Fruit fly (Drosophila melanogaster) whole organism, embryonic: ENCODE measurements around the gene CycB3.

Experiments used
- Blimp-1 ChIP-seq: fragments of 200-800 bp; sonication (Bioruptor generic); optimal IDR thresholded peaks from 3 replicates; lab custom pipeline; 2018; ENCODE audit warnings: missing biosample characterization, missing genetic modification characterization, mild to moderate bottlenecking, moderate library complexity, missing genetic modification reagents
- CG10209 ChIP-seq: fragments of 200-800 bp; sonication (Bioruptor generic); optimal IDR thresholded peaks from 3 replicates; lab custom pipeline; 2017; ENCODE audit warnings: missing biosample characterization, mild to moderate bottlenecking, missing genetic modification characterization, missing genetic modification reagents
- CG10979 ChIP-seq: fragments of 200-800 bp; sonication (Bioruptor generic); optimal IDR thresholded peaks from 2 replicates; lab custom pipeline; 2018; ENCODE audit warnings: missing biosample characterization, mild to moderate bottlenecking, missing genetic modification characterization, moderate library complexity
- CG11560 ChIP-seq: fragments of 200-800 bp; sonication (Bioruptor generic); IDR thresholded peaks from 3 replicates; pipeline ENCODE4 v1.3.6; 2022; ENCODE audit warnings: missing biosample characterization, missing genetic modification characterization
- CG12104 ChIP-seq: fragments of 200-800 bp; sonication (Bioruptor generic); optimal IDR thresholded peaks from 3 replicates; lab custom pipeline; 2016; ENCODE audit warnings: missing biosample characterization, missing genetic modification characterization
- CG12391 ChIP-seq: fragments of 200-800 bp; sonication (Bioruptor generic); optimal IDR thresholded peaks from 3 replicates; lab custom pipeline; 2018; ENCODE audit warnings: missing biosample characterization, mild to moderate bottlenecking, missing genetic modification characterization, moderate library complexity
- CG12769 ChIP-seq: fragments of 200-800 bp; sonication (Bioruptor generic); optimal IDR thresholded peaks from 2 replicates; lab custom pipeline; 2019; ENCODE audit warnings: missing biosample characterization, mild to moderate bottlenecking, missing genetic modification characterization, moderate library complexity
- CG12942 ChIP-seq: fragments of 200-800 bp; sonication (Bioruptor generic); optimal IDR thresholded peaks from 3 replicates; lab custom pipeline; 2016; ENCODE audit warnings: missing biosample characterization, missing genetic modification characterization
- CG14014 ChIP-seq: fragments of 200-800 bp; sonication (Bioruptor generic); IDR thresholded peaks from 2 replicates; pipeline ENCODE4 v1.3.6; 2022; ENCODE audit warnings: missing biosample characterization, missing genetic modification characterization
- CG1602 ChIP-seq: fragments of 200-800 bp; sonication (Bioruptor generic); optimal IDR thresholded peaks from 3 replicates; lab custom pipeline; 2016; ENCODE audit warnings: missing biosample characterization, missing genetic modification characterization
- CG17359 ChIP-seq: fragments of 200-800 bp; sonication (Bioruptor generic); optimal IDR thresholded peaks from 3 replicates; lab custom pipeline; 2018; ENCODE audit warnings: missing biosample characterization, mild to moderate bottlenecking, missing genetic modification characterization, moderate library complexity
- CG17361 ChIP-seq: fragments of 200-800 bp; sonication (Bioruptor generic); IDR thresholded peaks from 3 replicates; pipeline ENCODE4 v1.3.6; 2022; ENCODE audit warnings: missing biosample characterization, missing genetic modification characterization
- CG42726 ChIP-seq: fragments of 200-800 bp; sonication (Bioruptor generic); IDR thresholded peaks from 2 replicates; pipeline ENCODE4 v1.3.6; 2022; ENCODE audit warnings: missing biosample characterization, missing genetic modification characterization; ENCODE audit not compliant: partially characterized antibody
- CG4424 ChIP-seq: fragments of 200-800 bp; sonication (Bioruptor generic); optimal IDR thresholded peaks from 3 replicates; lab custom pipeline; 2016; ENCODE audit warnings: missing biosample characterization, missing genetic modification characterization
- CG6689 ChIP-seq: fragments of 200-800 bp; sonication (Bioruptor generic); IDR thresholded peaks from 2 replicates; pipeline ENCODE4 v1.3.6; 2022; ENCODE audit warnings: missing biosample characterization, missing genetic modification characterization
- CG8281 ChIP-seq: fragments of 200-800 bp; sonication (Bioruptor generic); optimal IDR thresholded peaks from 2 replicates; lab custom pipeline; 2018; ENCODE audit warnings: missing biosample characterization, mild to moderate bottlenecking, missing genetic modification characterization, moderate library complexity
- CG9932 ChIP-seq: fragments of 200-800 bp; sonication (Bioruptor generic); IDR thresholded peaks from 2 replicates; pipeline ENCODE4 v1.3.6; 2022; ENCODE audit warnings: missing biosample characterization, missing genetic modification characterization
- Drgx ChIP-seq: fragments of 200-800 bp; sonication (Bioruptor generic); IDR thresholded peaks from 2 replicates; pipeline ENCODE4 v1.3.6; 2022; ENCODE audit warnings: missing biosample characterization, missing genetic modification characterization
- Hmx ChIP-seq: fragments of 200-800 bp; sonication (Bioruptor generic); optimal IDR thresholded peaks from 2 replicates; lab custom pipeline; 2016; ENCODE audit warnings: missing biosample characterization, missing genetic modification characterization
- Lim3 ChIP-seq: fragments of 200-800 bp; sonication (Bioruptor generic); IDR thresholded peaks from 2 replicates; pipeline ENCODE4 v1.3.6; 2022; ENCODE audit warnings: missing biosample characterization, missing genetic modification characterization
- Med ChIP-seq: fragments of 200-800 bp; sonication (Bioruptor generic); peaks from one replicate; lab custom pipeline; 2016; ENCODE audit warnings: missing biosample characterization, missing genetic modification characterization, mild to moderate bottlenecking, inconsistent platforms, moderate library complexity
- Pdp1 ChIP-seq, 2 experiments: fragments of 200-800 bp; sonication (Bioruptor generic); optimal IDR thresholded peaks; 3 replicates each; lab custom pipeline; 2016; ENCODE audit warnings: missing biosample characterization in 2 of 2, missing genetic modification characterization in 2 of 2, mild to moderate bottlenecking in 1 of 2, moderate library complexity in 1 of 2
- Ptx1 ChIP-seq: fragments of 200-800 bp; sonication (Bioruptor generic); IDR thresholded peaks from 2 replicates; pipeline ENCODE4 v1.3.6; 2022; ENCODE audit warnings: missing biosample characterization, missing genetic modification characterization
- Scr ChIP-seq: fragments of 200-800 bp; sonication (Bioruptor generic); IDR thresholded peaks from 2 replicates; pipeline ENCODE4 v1.3.6; 2022; ENCODE audit warnings: missing biosample characterization, missing genetic modification characterization; ENCODE audit not compliant: partially characterized antibody
- Sox102F ChIP-seq: fragments of 200-800 bp; sonication (Bioruptor generic); optimal IDR thresholded peaks from 2 replicates; lab custom pipeline; 2018; ENCODE audit warnings: missing biosample characterization, mild to moderate bottlenecking, missing genetic modification characterization, moderate library complexity
- Ssrp ChIP-seq: fragments of 200-800 bp; sonication (Bioruptor generic); optimal IDR thresholded peaks from 2 replicates; lab custom pipeline; 2018; ENCODE audit warnings: missing biosample characterization, mild to moderate bottlenecking, missing genetic modification characterization, moderate library complexity
- Xbp1 ChIP-seq: fragments of 200-800 bp; sonication (Bioruptor generic); optimal IDR thresholded peaks from 3 replicates; lab custom pipeline; 2016; ENCODE audit warnings: missing biosample characterization, mild to moderate bottlenecking, missing genetic modification characterization
- YL-1 ChIP-seq: fragments of 200-800 bp; sonication (Bioruptor generic); optimal IDR thresholded peaks from 3 replicates; lab custom pipeline; 2017; ENCODE audit warnings: missing biosample characterization, mild to moderate bottlenecking, missing genetic modification characterization
- az2 ChIP-seq: fragments of 200-800 bp; sonication (Bioruptor generic); optimal IDR thresholded peaks from 3 replicates; lab custom pipeline; 2016; ENCODE audit warnings: missing biosample characterization, missing genetic modification characterization
- bsh ChIP-seq, 2 experiments: fragments of 200-800 bp; sonication (Bioruptor generic); optimal IDR thresholded peaks; 2 replicates each; lab custom pipeline; 2017 to 2018; ENCODE audit warnings: mild to moderate bottlenecking in 2 of 2, missing biosample characterization in 2 of 2, missing genetic modification characterization in 2 of 2, moderate library complexity in 1 of 2
- btn ChIP-seq: fragments of 200-800 bp; sonication (Bioruptor generic); optimal IDR thresholded peaks from 2 replicates; lab custom pipeline; 2016; ENCODE audit warnings: missing biosample characterization, missing genetic modification characterization
- chinmo ChIP-seq: fragments of 200-800 bp; sonication (Bioruptor generic); IDR thresholded peaks from 4 replicates; pipeline ENCODE4 v1.3.6; 2022; ENCODE audit warnings: missing biosample characterization, missing genetic modification characterization; ENCODE audit not compliant: partially characterized antibody
- chn ChIP-seq: fragments of 200-800 bp; sonication (Bioruptor generic); optimal IDR thresholded peaks from 2 replicates; lab custom pipeline; 2016; ENCODE audit warnings: missing biosample characterization, missing genetic modification characterization
- dmrt99B ChIP-seq: fragments of 200-800 bp; sonication (Bioruptor generic); optimal IDR thresholded peaks from 2 replicates; lab custom pipeline; 2018; ENCODE audit warnings: missing biosample characterization, mild to moderate bottlenecking, missing genetic modification characterization, moderate library complexity
- eve ChIP-seq, 2 experiments: fragments of >200 bp; optimal IDR thresholded peaks; 2 replicates each; lab custom pipeline; 2017; ENCODE audit warnings: missing biosample characterization in 2 of 2, missing genetic modification characterization in 2 of 2
- fd96Cb ChIP-seq: fragments of 200-800 bp; sonication (Bioruptor generic); optimal IDR thresholded peaks from 2 replicates; lab custom pipeline; 2018; ENCODE audit warnings: missing biosample characterization, mild to moderate bottlenecking, missing genetic modification characterization, moderate library complexity
- fru ChIP-seq: fragments of >200 bp; optimal IDR thresholded peaks from 2 replicates; lab custom pipeline; 2017
- lmd ChIP-seq: fragments of 200-800 bp; sonication (Bioruptor generic); IDR thresholded peaks from 2 replicates; pipeline ENCODE4 v1.3.6; 2022; ENCODE audit warnings: missing biosample characterization, missing genetic modification characterization
- mld ChIP-seq: fragments of 200-800 bp; sonication (Bioruptor generic); IDR thresholded peaks from 3 replicates; pipeline ENCODE4 v1.3.6; 2022; ENCODE audit warnings: missing biosample characterization, missing genetic modification characterization; ENCODE audit not compliant: partially characterized antibody
- phol ChIP-seq: fragments of 200-800 bp; sonication (Bioruptor generic); optimal IDR thresholded peaks from 3 replicates; lab custom pipeline; 2018; ENCODE audit warnings: missing biosample characterization, mild to moderate bottlenecking, missing genetic modification characterization, moderate library complexity
- row ChIP-seq: fragments of 200-800 bp; sonication (Bioruptor generic); IDR thresholded peaks from 3 replicates; pipeline ENCODE4 v1.3.6; 2022; ENCODE audit warnings: missing biosample characterization, missing genetic modification characterization
- sens ChIP-seq: fragments of 200-800 bp; sonication (Bioruptor generic); peaks from one replicate; lab custom pipeline; 2016; ENCODE audit warnings: missing biosample characterization, missing genetic modification characterization
- so ChIP-seq: fragments of 200-800 bp; sonication (Bioruptor generic); IDR thresholded peaks from 3 replicates; pipeline ENCODE4 v1.3.6; 2022; ENCODE audit warnings: missing biosample characterization, missing genetic modification characterization
- sr ChIP-seq: fragments of 200-800 bp; sonication (Bioruptor generic); IDR thresholded peaks from 3 replicates; pipeline ENCODE4 v1.3.6; 2022; ENCODE audit warnings: missing biosample characterization, missing genetic modification characterization
- zen ChIP-seq: fragments of 200-800 bp; sonication (Bioruptor generic); optimal IDR thresholded peaks from 3 replicates; lab custom pipeline; 2018; ENCODE audit warnings: missing biosample characterization, mild to moderate bottlenecking, missing genetic modification characterization, moderate library complexity
- zfh1 ChIP-seq: fragments of 200-800 bp; sonication (Bioruptor generic); IDR thresholded peaks from 3 replicates; pipeline ENCODE4 v1.3.6; 2022; ENCODE audit warnings: missing biosample characterization, missing genetic modification characterization

CycB3 gene

dm6 chr3R:24888418-24888817, 17.8 kb upstream of the CycB3 start:
- TF ChIP-seq CG8281 (tag; lab: Kevin White, UChicago) (peak; percentile 82), CG1602 (GFP tag; lab: Kevin White, UChicago) (no peak), Blimp-1 (GFP tag; lab: Kevin White, UChicago) (peak; percentile 56)

DNA sequence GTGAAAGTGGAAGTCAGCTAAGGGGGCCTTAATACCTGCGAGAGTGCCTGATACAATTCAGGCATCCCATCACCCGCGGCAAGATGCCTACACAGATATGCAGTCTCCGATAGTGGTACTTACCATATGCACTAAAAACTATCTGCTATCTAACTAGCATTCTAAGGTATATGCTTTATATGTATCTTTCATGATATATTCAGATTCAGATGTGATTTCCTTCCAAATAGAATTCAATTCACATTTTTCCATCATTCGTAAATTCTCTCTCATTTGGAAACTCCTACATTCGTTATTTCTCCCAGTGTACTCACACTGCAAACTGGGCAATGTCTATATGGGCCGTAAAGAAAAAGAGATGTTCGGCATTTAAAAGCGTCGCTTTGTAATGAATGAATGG, 15.9 kb upstream of the CycB3 start:
- TF ChIP-seq Drgx (GFP tag; lab: Robert Waterston, UW) = peak; percentile 47
- 0 out of 3 replicates have a peak, but pooled peaks have one; percentile 8 for TF ChIP-seq zfh1 (GFP tag; lab: Robert Waterston, UW)
- no peak for TF ChIP-seq mld (GFP tag; lab: Robert Waterston, UW)
- no peak for TF ChIP-seq CG14014 (GFP tag; lab: Robert Waterston, UW)
- peak; percentile 1 for TF ChIP-seq Xbp1 (GFP tag; lab: Kevin White, UChicago)
- peak; percentile 54 for TF ChIP-seq Med (GFP tag; lab: Kevin White, UChicago)
- peak; percentile 9 for TF ChIP-seq Ssrp (tag; lab: Kevin White, UChicago)
- TF ChIP-seq sens = peak; percentile 54
- TF ChIP-seq dmrt99B = peak; percentile 57
- TF ChIP-seq phol (tag; lab: Kevin White, UChicago) = peak; percentile 27
- TF ChIP-seq CG10979 (tag; lab: Kevin White, UChicago) = peak; percentile 17
- TF ChIP-seq row (GFP tag; lab: Robert Waterston, UW) = 0 out of 3 replicates have a peak, but pooled peaks have one; percentile 5
- 0 out of 2 replicates have a peak, but pooled peaks have one; percentile 16 for TF ChIP-seq Ptx1 (GFP tag; lab: Robert Waterston, UW)
- TF ChIP-seq Sox102F = peak; percentile 58
- no peak for TF ChIP-seq CG9932
- TF ChIP-seq YL-1 = no peak
- peak; percentile 31 for TF ChIP-seq Blimp-1 (GFP tag; lab: Kevin White, UChicago)
- peak; percentile 7 for TF ChIP-seq fd96Cb (tag; lab: Kevin White, UChicago)
- TF ChIP-seq az2 = peak; percentile 16
- TF ChIP-seq bsh (GFP tag; optimal IDR thresholded peaks at IDR 0.05; lab: Kevin White, UChicago) = peak in 1 of 2 experiments; percentile 26
- TF ChIP-seq CG6689 (GFP tag; lab: Robert Waterston, UW) = peak; percentile 17; the same call in 1 of the 2 replicates
- peak; percentile 50 for TF ChIP-seq CG17359 (tag; lab: Kevin White, UChicago)
- TF ChIP-seq CG10209 (GFP tag; lab: Kevin White, UChicago) = no peak
- TF ChIP-seq CG4424 (GFP tag; lab: Kevin White, UChicago) = no peak
- TF ChIP-seq lmd = peak; percentile 19; the same call in 1 of the 2 replicates

- peak; percentile 53 for TF ChIP-seq sr (GFP tag; lab: Robert Waterston, UW)
- TF ChIP-seq chinmo = 0 out of 4 replicates have a peak, but pooled peaks have one; percentile 37
- no peak for TF ChIP-seq chn (GFP tag; lab: Kevin White, UChicago)
- peak in 1 of 2 experiments; percentile 5 for TF ChIP-seq Pdp1 (GFP tag; optimal IDR thresholded peaks at IDR 0.05; lab: Kevin White, UChicago)
These were observed 8.0 kb upstream of the CycB3 start for dm6 chr3R:24878655-24879054.

dm6 chr3R:24876843-24877457, 6.3 kb upstream of the CycB3 start, which contains the start of the genes CG11089 and CG31381:
TSS of gene CG11089 (plus strand) at chr3R:24877045.
TSS of gene CG31381 (plus strand) at chr3R:24877045.
- no peak for TF ChIP-seq CG11560 (tag; lab: Robert Waterston, UW)
- no peak; the same call in 2 of the 3 replicates for TF ChIP-seq CG17361 (GFP tag; lab: Robert Waterston, UW)
- no peak for TF ChIP-seq CG12942 (GFP tag; lab: Kevin White, UChicago)
- TF ChIP-seq CG42726 (GFP tag; lab: Robert Waterston, UW) = no peak
- TF ChIP-seq btn (GFP tag; lab: Kevin White, UChicago) = no peak
- TF ChIP-seq Lim3 (GFP tag; lab: Robert Waterston, UW) = no peak
- no peak for TF ChIP-seq YL-1
- TF ChIP-seq eve (GFP tag; optimal IDR thresholded peaks at IDR 0.05; lab: Kevin White, UChicago) = no peak
- TF ChIP-seq zen = no peak
- TF ChIP-seq fru (lab: Kevin White, UChicago) = no peak
- TF ChIP-seq Scr (GFP tag; lab: Robert Waterston, UW) = 0 out of 2 replicates have a peak, but pooled peaks have one; percentile 4
- TF ChIP-seq Hmx (GFP tag; lab: Kevin White, UChicago) = no peak
- peak; percentile 61 for TF ChIP-seq CG12391
- TF ChIP-seq so (GFP tag; lab: Robert Waterston, UW) = no peak
- TF ChIP-seq CG12769 (tag; lab: Kevin White, UChicago) = no peak
- TF ChIP-seq CG12104 (GFP tag; lab: Kevin White, UChicago) = peak; percentile 38
